Worm (Caenorhabditis elegans) whole organism, mixed stage, embryonic: ENCODE data around the gene pqn-84.

Experiments
- M03D4.4 ChIP-seq: sonication (generic microtip); optimal IDR thresholded peaks from 2 replicates; lab custom pipeline; 2017; ENCODE audit warnings: mild to moderate bottlenecking, missing genetic modification characterization, missing compliant biosample characterization
- bed-3 ChIP-seq: fragments of 200-800 bp; sonication (Bioruptor generic); optimal IDR thresholded peaks from 3 replicates; lab custom pipeline; 2018; ENCODE audit warnings: mild to moderate bottlenecking, missing genetic modification characterization, moderate library complexity, missing compliant biosample characterization
- blmp-1 ChIP-seq: fragments of 150-350 bp; optimal IDR thresholded peaks from 2 replicates; lab custom pipeline; 2014; ENCODE audit warnings: missing biosample characterization, missing genetic modification characterization
- ceh-39 ChIP-seq: fragments of 150-350 bp; optimal IDR thresholded peaks from 2 replicates; lab custom pipeline; 2014; ENCODE audit warnings: missing biosample characterization, missing genetic modification characterization
- ceh-43 ChIP-seq: fragments of 200-800 bp; sonication (Bioruptor generic); optimal IDR thresholded peaks from 2 replicates; lab custom pipeline; 2018; ENCODE audit warnings: mild to moderate bottlenecking, missing genetic modification characterization, moderate library complexity, missing compliant biosample characterization
- ceh-83 ChIP-seq: fragments of 200-800 bp; sonication (Bioruptor generic); optimal IDR thresholded peaks from 2 replicates; lab custom pipeline; 2018; ENCODE audit warnings: mild to moderate bottlenecking, missing genetic modification characterization, missing compliant biosample characterization
- ces-1 ChIP-seq: fragments of 150-350 bp; optimal IDR thresholded peaks from 2 replicates; lab custom pipeline; 2014; ENCODE audit warnings: missing biosample characterization, missing genetic modification reagents, missing genetic modification characterization
- cnd-1 ChIP-seq: fragments of 200-800 bp; sonication (Bioruptor generic); optimal IDR thresholded peaks from 2 replicates; lab custom pipeline; 2018; ENCODE audit warnings: mild to moderate bottlenecking, missing genetic modification characterization, missing compliant biosample characterization
- drap-1 ChIP-seq: fragments of 200-800 bp; sonication (Bioruptor generic); optimal IDR thresholded peaks from 3 replicates; lab custom pipeline; 2018; ENCODE audit warnings: mild to moderate bottlenecking, missing genetic modification characterization, missing compliant biosample characterization
- elt-1 ChIP-seq: sonication (generic microtip); optimal IDR thresholded peaks from 2 replicates; lab custom pipeline; 2017; ENCODE audit warnings: missing genetic modification characterization, mild to moderate bottlenecking, missing compliant biosample characterization, antibody characterized with exemption, moderate library complexity, borderline replicate concordance; ENCODE audit not compliant: insufficient read depth
- elt-3 ChIP-seq: fragments of 150-350 bp; optimal IDR thresholded peaks from 2 replicates; lab custom pipeline; 2014; ENCODE audit warnings: missing biosample characterization, missing genetic modification characterization
- flh-1 ChIP-seq: fragments of 200-800 bp; sonication (Bioruptor generic); optimal IDR thresholded peaks from 2 replicates; lab custom pipeline; 2018; ENCODE audit warnings: mild to moderate bottlenecking, missing genetic modification characterization, moderate library complexity, missing compliant biosample characterization
- ham-2 ChIP-seq: fragments of 200-800 bp; sonication (Bioruptor generic); optimal IDR thresholded peaks from 2 replicates; lab custom pipeline; 2018; ENCODE audit warnings: mild to moderate bottlenecking, missing genetic modification characterization, missing compliant biosample characterization
- hlh-1 ChIP-seq: fragments of 150-350 bp; optimal IDR thresholded peaks from 2 replicates; lab custom pipeline; 2014; ENCODE audit warnings: missing biosample characterization, missing genetic modification reagents, missing genetic modification characterization
- lin-13 ChIP-seq: fragments of 150-350 bp; optimal IDR thresholded peaks from 2 replicates; lab custom pipeline; 2014; ENCODE audit warnings: missing biosample characterization, missing genetic modification characterization
- lin-32 ChIP-seq: fragments of 200-800 bp; sonication (Bioruptor generic); optimal IDR thresholded peaks from 2 replicates; lab custom pipeline; 2018; ENCODE audit warnings: mild to moderate bottlenecking, missing genetic modification characterization, missing compliant biosample characterization
- lsy-2 ChIP-seq: fragments of 150-350 bp; optimal IDR thresholded peaks from 2 replicates; lab custom pipeline; 2014; ENCODE audit warnings: missing biosample characterization, missing genetic modification characterization
- mab-5 ChIP-seq: fragments of 150-350 bp; optimal IDR thresholded peaks from 2 replicates; lab custom pipeline; 2014; ENCODE audit warnings: missing biosample characterization, missing genetic modification characterization
- mep-1 ChIP-seq: fragments of 150-350 bp; optimal IDR thresholded peaks from 2 replicates; lab custom pipeline; 2017; ENCODE audit warnings: missing biosample characterization, missing genetic modification reagents, missing genetic modification characterization, inconsistent platforms
- mls-2 ChIP-seq: sonication (generic microtip); optimal IDR thresholded peaks from 2 replicates; lab custom pipeline; 2016; ENCODE audit warnings: mild to moderate bottlenecking, missing genetic modification characterization, moderate library complexity, missing compliant biosample characterization
- nhr-12 ChIP-seq: fragments of 150-350 bp; optimal IDR thresholded peaks from 2 replicates; lab custom pipeline; 2014; ENCODE audit warnings: missing biosample characterization, missing genetic modification characterization
- nhr-2 ChIP-seq: fragments of 150-350 bp; optimal IDR thresholded peaks from 2 replicates; lab custom pipeline; 2014; ENCODE audit warnings: missing biosample characterization, missing genetic modification characterization
- nhr-237 ChIP-seq: fragments of 150-350 bp; optimal IDR thresholded peaks from 2 replicates; lab custom pipeline; 2014; ENCODE audit warnings: missing biosample characterization, missing genetic modification characterization
- nhr-28 ChIP-seq: fragments of 150-350 bp; optimal IDR thresholded peaks from 2 replicates; lab custom pipeline; 2014; ENCODE audit warnings: missing biosample characterization, missing genetic modification characterization
- nhr-76 ChIP-seq: sonication (generic microtip); optimal IDR thresholded peaks from 2 replicates; lab custom pipeline; 2017; ENCODE audit warnings: missing biosample characterization, missing genetic modification characterization
- pha-4 ChIP-seq: fragments of 150-350 bp; optimal IDR thresholded peaks from 2 replicates; lab custom pipeline; 2018; ENCODE audit warnings: missing biosample characterization, missing genetic modification reagents, missing genetic modification characterization
- sem-2 ChIP-seq: fragments of 200-800 bp; sonication (Bioruptor generic); optimal IDR thresholded peaks from 2 replicates; lab custom pipeline; 2018; ENCODE audit warnings: mild to moderate bottlenecking, missing genetic modification characterization, missing compliant biosample characterization
- snpc-4 ChIP-seq: fragments of 150-350 bp; optimal IDR thresholded peaks from 2 replicates; lab custom pipeline; 2014; ENCODE audit warnings: missing biosample characterization, missing genetic modification characterization
- sptf-1 ChIP-seq: sonication (generic microtip); optimal IDR thresholded peaks from 2 replicates; lab custom pipeline; 2017; ENCODE audit warnings: mild to moderate bottlenecking, missing genetic modification characterization, moderate library complexity, missing compliant biosample characterization
- tbx-8 ChIP-seq: fragments of 200-800 bp; sonication (Bioruptor generic); optimal IDR thresholded peaks from 2 replicates; lab custom pipeline; 2018; ENCODE audit warnings: mild to moderate bottlenecking, missing genetic modification characterization, moderate library complexity, missing compliant biosample characterization
- unc-120 ChIP-seq: sonication (generic microtip); optimal IDR thresholded peaks from 2 replicates; lab custom pipeline; 2017; ENCODE audit warnings: missing genetic modification characterization, missing compliant biosample characterization; ENCODE audit not compliant: poor library complexity, severe bottlenecking
- unc-39 ChIP-seq: fragments of 150-350 bp; optimal IDR thresholded peaks from 2 replicates; lab custom pipeline; 2014; ENCODE audit warnings: missing biosample characterization, missing genetic modification characterization
- unc-62 ChIP-seq: fragments of 150-350 bp; optimal IDR thresholded peaks from 2 replicates; lab custom pipeline; 2014; ENCODE audit warnings: missing biosample characterization, missing genetic modification reagents, missing genetic modification characterization
- zip-8 ChIP-seq: fragments of 150-350 bp; optimal IDR thresholded peaks from 2 replicates; lab custom pipeline; 2014; ENCODE audit warnings: missing biosample characterization, missing genetic modification characterization
- ztf-11 ChIP-seq: fragments of 150-350 bp; optimal IDR thresholded peaks from 2 replicates; lab custom pipeline; 2014; ENCODE audit warnings: missing biosample characterization, missing genetic modification characterization

Gene pqn-84

DNA sequence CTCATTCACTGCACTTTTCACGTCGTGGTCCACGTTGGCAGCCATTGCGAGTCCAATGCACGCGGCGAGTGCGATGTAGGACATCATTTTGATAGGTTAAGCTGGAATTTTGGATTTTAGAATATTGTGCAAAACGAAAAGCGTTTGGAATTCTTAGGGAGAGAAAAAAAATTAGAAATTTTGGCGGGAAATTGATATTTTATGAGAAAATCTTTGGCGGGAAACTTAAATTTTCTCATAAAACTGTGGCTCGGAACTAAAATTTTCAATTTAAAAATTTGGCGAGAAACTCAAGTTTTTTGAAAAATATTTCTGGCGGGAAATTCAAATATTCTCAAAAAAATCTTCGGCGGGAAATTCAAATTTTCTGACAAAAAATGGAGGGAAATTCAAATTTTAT, 37.5 kb downstream of the pqn-84 start, which contains the start of gene sup-1:
Gene sup-1, minus strand, starts transcription at position 101 of the 400 bp plus-strand sequence.
- TF ChIP-seq nhr-28 = no peak
- TF ChIP-seq ces-1 (GFP tag; lab: Kevin White, UChicago) = no peak
- TF ChIP-seq snpc-4 = no peak
- TF ChIP-seq lsy-2 = no peak
- TF ChIP-seq elt-1 (tag; lab: Kevin White, UChicago) = no peak

DNA sequence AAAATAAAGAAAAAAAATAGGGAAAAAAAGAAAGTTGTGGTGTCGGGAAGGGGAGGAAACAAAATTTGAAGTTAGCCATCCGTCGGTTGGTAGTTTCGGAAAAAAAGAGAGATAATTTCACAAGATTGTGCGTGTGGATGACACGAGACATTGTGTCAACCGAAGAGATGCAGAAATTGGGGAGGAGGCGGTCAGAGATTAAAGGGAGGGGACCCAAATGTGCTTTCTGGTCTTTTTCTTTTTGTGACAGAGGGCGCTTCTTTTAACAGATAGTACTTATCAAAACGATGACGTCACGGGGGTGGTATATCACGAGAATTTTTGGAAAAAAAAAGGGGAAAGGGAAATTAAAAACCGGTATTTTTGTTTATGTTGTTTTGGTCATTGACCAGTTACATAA, 38.4 kb downstream of the pqn-84 start:
- TF ChIP-seq unc-120 (no peak), ceh-83 (GFP tag; lab: Kevin White, UChicago) (no peak), ceh-43 (GFP tag; lab: Kevin White, UChicago) (no peak), blmp-1 (tag; lab: Kevin White, UChicago) (no peak), ces-1 (GFP tag; lab: Kevin White, UChicago) (peak; percentile 31), nhr-28 (no peak)

DNA sequence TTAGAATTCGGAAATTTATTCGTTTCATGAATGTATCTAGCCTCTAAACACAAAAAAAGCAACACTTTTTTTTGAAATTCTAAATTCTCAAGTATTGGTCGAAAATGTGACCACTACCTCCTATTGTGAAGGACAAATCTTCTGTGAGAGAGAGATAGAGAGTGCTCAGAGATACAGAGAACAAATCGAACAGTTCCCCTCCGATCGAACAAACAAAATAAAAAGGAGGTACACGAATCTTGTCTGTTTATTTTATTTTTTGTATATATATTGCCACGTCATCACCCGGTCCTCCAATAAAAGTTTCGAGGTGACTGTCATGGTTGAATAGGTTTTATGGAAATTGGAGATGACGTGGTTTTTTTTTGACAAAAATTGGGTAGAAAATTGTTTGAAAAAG, 40.8 kb downstream of the pqn-84 start:
- no peak for TF ChIP-seq ham-2 (GFP tag; lab: Kevin White, UChicago)
- no peak for TF ChIP-seq hlh-1
- no peak for TF ChIP-seq mls-2
- TF ChIP-seq sptf-1 (tag; lab: Kevin White, UChicago) = no peak
- TF ChIP-seq elt-1 (tag; lab: Kevin White, UChicago) = no peak
- no peak for TF ChIP-seq lin-13 (tag; lab: Kevin White, UChicago)
- no peak for TF ChIP-seq unc-62 (GFP tag; lab: Kevin White, UChicago)
- TF ChIP-seq nhr-237 (tag; lab: Kevin White, UChicago) = no peak
- no peak for TF ChIP-seq elt-3 (tag; lab: Kevin White, UChicago)
- TF ChIP-seq nhr-2 (tag; lab: Kevin White, UChicago) = no peak
- no peak for TF ChIP-seq snpc-4
- TF ChIP-seq mab-5 (tag; lab: Kevin White, UChicago) = no peak
- TF ChIP-seq zip-8 (tag; lab: Kevin White, UChicago) = no peak
- no peak for TF ChIP-seq ceh-83 (GFP tag; lab: Kevin White, UChicago)
- TF ChIP-seq unc-120 = no peak
- no peak for TF ChIP-seq tbx-8
- TF ChIP-seq nhr-12 (tag; lab: Kevin White, UChicago) = no peak
- TF ChIP-seq ceh-39 (tag; lab: Kevin White, UChicago) = no peak
- TF ChIP-seq flh-1 (GFP tag; lab: Kevin White, UChicago) = no peak
- no peak for TF ChIP-seq blmp-1 (tag; lab: Kevin White, UChicago)

DNA sequence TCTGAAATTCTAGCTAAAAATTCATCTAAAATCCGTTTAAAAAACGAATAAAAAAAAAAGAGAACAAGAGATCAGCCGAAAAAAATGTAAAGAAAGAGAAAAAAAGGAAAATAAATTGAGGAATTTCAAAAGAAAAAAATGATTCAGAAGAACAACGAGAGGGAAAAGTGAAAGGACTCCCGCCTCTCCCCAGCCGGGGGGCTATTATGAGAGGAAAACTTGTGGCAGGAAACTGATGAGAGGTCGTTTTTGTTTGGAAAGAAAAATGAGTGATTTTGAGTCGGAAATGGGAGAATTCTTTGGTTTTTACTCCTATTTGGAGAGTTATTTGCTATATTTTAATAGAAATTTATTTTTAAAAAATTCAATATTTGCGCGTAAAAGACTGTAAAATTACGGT, 42.1 kb downstream of the pqn-84 start:
- no peak for TF ChIP-seq nhr-237 (tag; lab: Kevin White, UChicago)
- TF ChIP-seq sem-2 (GFP tag; lab: Kevin White, UChicago) = no peak
- TF ChIP-seq ceh-83 (GFP tag; lab: Kevin White, UChicago) = no peak
- TF ChIP-seq nhr-12 (tag; lab: Kevin White, UChicago) = no peak
- TF ChIP-seq cnd-1 (tag; lab: Kevin White, UChicago) = no peak
- no peak for TF ChIP-seq flh-1 (GFP tag; lab: Kevin White, UChicago)
- TF ChIP-seq sptf-1 (tag; lab: Kevin White, UChicago) = no peak
- no peak for TF ChIP-seq ceh-39 (tag; lab: Kevin White, UChicago)
- TF ChIP-seq pha-4 (tag; lab: Kevin White, UChicago) = no peak
- no peak for TF ChIP-seq nhr-76 (tag; lab: Kevin White, UChicago)
- no peak for TF ChIP-seq mep-1
- no peak for TF ChIP-seq mab-5 (tag; lab: Kevin White, UChicago)
- no peak for TF ChIP-seq nhr-28
- no peak for TF ChIP-seq ham-2 (GFP tag; lab: Kevin White, UChicago)
- TF ChIP-seq nhr-2 (tag; lab: Kevin White, UChicago) = no peak
- TF ChIP-seq elt-3 (tag; lab: Kevin White, UChicago) = no peak
- no peak for TF ChIP-seq unc-39
- no peak for TF ChIP-seq lsy-2
- TF ChIP-seq, all 35 proteins: peak for 0

DNA sequence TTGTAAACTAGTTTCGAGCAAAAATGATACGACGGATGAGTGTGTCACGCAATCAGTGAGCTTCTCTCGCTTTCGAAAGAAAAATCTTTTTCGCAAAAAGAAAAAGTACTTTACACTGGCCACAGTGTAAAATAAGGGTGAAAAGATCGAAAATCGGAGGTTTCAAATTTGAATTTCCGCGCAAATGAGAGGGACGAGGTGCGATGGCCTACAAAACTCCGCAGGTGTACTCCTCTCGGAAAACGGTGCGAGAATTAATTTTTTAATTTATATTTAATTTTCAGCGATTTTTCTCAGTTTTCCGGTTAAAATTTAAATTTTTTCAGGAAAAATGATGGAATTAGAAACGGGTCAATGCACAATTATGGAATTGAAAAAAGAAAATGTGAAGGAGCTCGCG, 46.7 kb downstream of the pqn-84 start, which contains the start of gene mrt-2:
Gene mrt-2, plus strand, starts transcription at position 49 of the 400 bp plus-strand sequence.
- TF ChIP-seq drap-1 = peak; percentile 2
- TF ChIP-seq unc-120 = no peak
- TF ChIP-seq sem-2 (GFP tag; lab: Kevin White, UChicago) = no peak
- TF ChIP-seq nhr-12 (tag; lab: Kevin White, UChicago) = no peak
- no peak for TF ChIP-seq ceh-83 (GFP tag; lab: Kevin White, UChicago)
- TF ChIP-seq mls-2 = no peak
- TF ChIP-seq ham-2 (GFP tag; lab: Kevin White, UChicago) = no peak
- no peak for TF ChIP-seq M03D4.4 (tag; lab: Kevin White, UChicago)
- no peak for TF ChIP-seq nhr-2 (tag; lab: Kevin White, UChicago)
- TF ChIP-seq zip-8 (tag; lab: Kevin White, UChicago) = no peak
- TF ChIP-seq bed-3 = no peak
- no peak for TF ChIP-seq blmp-1 (tag; lab: Kevin White, UChicago)
- TF ChIP-seq nhr-237 (tag; lab: Kevin White, UChicago) = peak; percentile 34
- no peak for TF ChIP-seq tbx-8
- TF ChIP-seq mep-1 = peak; percentile 45
- TF ChIP-seq ceh-43 (GFP tag; lab: Kevin White, UChicago) = no peak
- TF ChIP-seq elt-3 (tag; lab: Kevin White, UChicago) = no peak
- TF ChIP-seq nhr-76 (tag; lab: Kevin White, UChicago) = no peak
- peak; percentile 53 for TF ChIP-seq ces-1 (GFP tag; lab: Kevin White, UChicago)
- no peak for TF ChIP-seq lin-32
- TF ChIP-seq ceh-39 (tag; lab: Kevin White, UChicago) = no peak
- TF ChIP-seq snpc-4 = no peak
- TF ChIP-seq mab-5 (tag; lab: Kevin White, UChicago) = no peak
- peak; percentile 7 for TF ChIP-seq pha-4 (tag; lab: Kevin White, UChicago)
- no peak for TF ChIP-seq unc-62 (GFP tag; lab: Kevin White, UChicago)
- no peak for TF ChIP-seq lin-13 (tag; lab: Kevin White, UChicago)
- TF ChIP-seq lsy-2 = peak; percentile 69
- no peak for TF ChIP-seq ztf-11 (tag; lab: Kevin White, UChicago)
- no peak for TF ChIP-seq unc-39
- TF ChIP-seq elt-1 (tag; lab: Kevin White, UChicago) = no peak
- no peak for TF ChIP-seq nhr-28
- no peak for TF ChIP-seq cnd-1 (tag; lab: Kevin White, UChicago)
- peak; percentile 32 for TF ChIP-seq hlh-1
- TF ChIP-seq flh-1 (GFP tag; lab: Kevin White, UChicago) = no peak
- TF ChIP-seq sptf-1 (tag; lab: Kevin White, UChicago) = peak; percentile 29
